Worm (Caenorhabditis elegans) whole organism, L2 larva: ENCODE results near the gene his-2.

Source experiments
- Y55F3AM.14 ChIP-seq: fragments of 200-800 bp; sonication (Bioruptor generic); optimal IDR thresholded peaks from 2 replicates; lab custom pipeline; 2018; ENCODE audit warnings: mild to moderate bottlenecking, missing genetic modification characterization, missing compliant biosample characterization
- crh-2 ChIP-seq: sonication (generic microtip); optimal IDR thresholded peaks from 2 replicates; lab custom pipeline; 2017; ENCODE audit warnings: missing biosample characterization, missing genetic modification characterization
- elt-1 ChIP-seq: fragments of 150-350 bp; optimal IDR thresholded peaks from 2 replicates; lab custom pipeline; 2014; ENCODE audit warnings: missing biosample characterization, missing genetic modification characterization
- elt-3 ChIP-seq: sonication (generic microtip); optimal IDR thresholded peaks from 2 replicates; lab custom pipeline; 2017; ENCODE audit warnings: missing biosample characterization, missing genetic modification characterization
- lin-13 ChIP-seq: fragments of 150-350 bp; optimal IDR thresholded peaks from 2 replicates; lab custom pipeline; 2014; ENCODE audit warnings: missing biosample characterization, missing genetic modification reagents, missing genetic modification characterization
- lsy-2 ChIP-seq, 2 experiments: fragments of 150-350 bp in 1 of 2; sonication (generic microtip) in 1 of 2; optimal IDR thresholded peaks; 2 replicates each; lab custom pipeline; 2014 to 2017; ENCODE audit warnings: missing biosample characterization in 2 of 2, missing genetic modification characterization in 2 of 2
- mdl-1 ChIP-seq, 2 experiments: fragments of 150-350 bp in 1 of 2; sonication (generic microtip) in 1 of 2; optimal IDR thresholded peaks; 2 replicates each; lab custom pipeline; 2017; ENCODE audit warnings: missing biosample characterization in 2 of 2, missing genetic modification characterization in 2 of 2
- nhr-21 ChIP-seq: fragments of 150-350 bp; optimal IDR thresholded peaks from 2 replicates; lab custom pipeline; 2014; ENCODE audit warnings: missing biosample characterization, missing genetic modification characterization
- sma-3 ChIP-seq: sonication (generic microtip); optimal IDR thresholded peaks from 2 replicates; lab custom pipeline; 2016; ENCODE audit warnings: missing genetic modification reagents, missing genetic modification characterization, missing compliant biosample characterization
- snpc-4 ChIP-seq: fragments of 150-350 bp; optimal IDR thresholded peaks from 2 replicates; lab custom pipeline; 2014; ENCODE audit warnings: missing biosample characterization, missing genetic modification characterization
- unc-39 ChIP-seq: fragments of 150-350 bp; optimal IDR thresholded peaks from 2 replicates; lab custom pipeline; 2014; ENCODE audit warnings: missing biosample characterization, missing genetic modification characterization
- unc-62 ChIP-seq: fragments of 150-350 bp; optimal IDR thresholded peaks from 2 replicates; lab custom pipeline; 2014; ENCODE audit warnings: missing biosample characterization, missing genetic modification reagents, missing genetic modification characterization
- zag-1 ChIP-seq: fragments of 150-350 bp; optimal IDR thresholded peaks from 2 replicates; lab custom pipeline; 2014; ENCODE audit warnings: missing biosample characterization, missing genetic modification characterization

DNA sequence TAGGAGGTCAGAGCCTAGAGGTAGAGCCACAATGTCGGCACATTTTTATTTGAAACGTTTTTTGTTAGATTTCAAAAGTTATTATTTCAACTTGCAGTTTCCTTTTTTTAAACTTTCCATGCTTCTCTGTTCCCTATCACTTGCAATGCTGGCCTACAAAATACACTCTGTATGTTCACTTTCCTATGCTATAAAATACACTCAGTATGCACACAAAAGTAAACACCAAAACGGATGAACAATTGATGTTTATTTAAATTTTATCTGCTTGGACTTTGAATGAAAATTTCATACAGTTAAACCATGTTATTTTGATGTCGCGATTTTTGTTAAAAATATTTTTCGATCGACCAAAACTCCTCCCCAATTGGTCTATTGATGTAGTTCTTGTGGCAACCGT, 38.6 kb upstream of the his-2 start:
- TF ChIP-seq mdl-1 (tag; optimal IDR thresholded peaks at IDR 0.05; lab: Kevin White, UChicago) (no peak), unc-62 (GFP tag; lab: Kevin White, UChicago) (no peak), unc-39 (tag; lab: Kevin White, UChicago) (no peak), nhr-21 (no peak), lsy-2 (tag; optimal IDR thresholded peaks at IDR 0.05; lab: Kevin White, UChicago) (no peak), crh-2 (tag; lab: Kevin White, UChicago) (no peak), sma-3 (no peak), Y55F3AM.14 (no peak), elt-1 (tag; lab: Kevin White, UChicago) (no peak), elt-3 (no peak), zag-1 (tag; lab: Kevin White, UChicago) (no peak), lin-13 (GFP tag; lab: Kevin White, UChicago) (no peak), snpc-4 (tag; lab: Kevin White, UChicago) (no peak)
